Worm (Caenorhabditis elegans): ENCODE measurements around the gene ins-32.

DNA sequence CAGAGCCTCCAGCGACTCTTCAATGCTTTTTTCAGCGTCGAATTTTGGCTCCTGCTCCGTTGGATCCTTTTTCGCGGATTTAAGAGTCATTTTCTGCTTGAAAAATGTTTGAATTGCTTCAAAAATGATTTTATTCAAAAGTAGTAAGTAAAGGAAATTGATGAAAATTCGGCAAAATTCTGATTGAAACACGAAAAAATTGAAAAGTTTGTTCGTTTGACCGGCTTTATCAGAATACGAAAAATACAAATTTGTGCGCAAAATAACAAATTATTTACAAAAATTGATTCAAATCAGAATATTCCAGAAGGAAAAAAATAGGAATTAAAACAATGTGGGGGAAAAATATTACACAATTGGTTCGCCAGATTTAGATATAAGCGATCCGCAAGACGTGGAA, 3.8 kb upstream of the ins-32 start, which contains the start of gene F54D10.4:
- no peak for TF ChIP-seq lin-13 (tag; optimal IDR thresholded peaks at IDR 0.05)
- TF ChIP-seq unc-62 (GFP tag; optimal IDR thresholded peaks at IDR 0.05): no peak
- no peak for TF ChIP-seq unc-120 (tag; optimal IDR thresholded peaks at IDR 0.05; ENCODE audit: poor library complexity, severe bottlenecking)
- TF ChIP-seq nhr-28 (tag; optimal IDR thresholded peaks at IDR 0.05): no peak
- no peak for TF ChIP-seq pha-4 (tag; optimal IDR thresholded peaks at IDR 0.05)
- no peak for TF ChIP-seq flh-1 (GFP tag; optimal IDR thresholded peaks at IDR 0.05)
- no peak for TF ChIP-seq nhr-12 (tag; optimal IDR thresholded peaks at IDR 0.05)
- TF ChIP-seq sem-2 (GFP tag; optimal IDR thresholded peaks at IDR 0.05): no peak
- TF ChIP-seq ceh-43 (GFP tag; optimal IDR thresholded peaks at IDR 0.05): no peak
- TF ChIP-seq nhr-76 (tag; optimal IDR thresholded peaks at IDR 0.05): no peak

Measured in whole organism, mixed stage, embryonic.